Fruit fly (Drosophila melanogaster) whole organism, prepupa: Measurements from ENCODE around the gene CG6026.

Source experiments
- CG11294 ChIP-seq: fragments of 200-800 bp; sonication (Bioruptor generic); IDR thresholded peaks from 2 replicates; pipeline ENCODE4 v1.3.6; 2022; ENCODE audit warnings: missing biosample characterization, missing genetic modification characterization
- CG16779 ChIP-seq: fragments of 200-800 bp; sonication (Bioruptor generic); optimal IDR thresholded peaks from 3 replicates; lab custom pipeline; 2017; ENCODE audit warnings: missing biosample characterization, mild to moderate bottlenecking, missing genetic modification characterization
- Ets21C ChIP-seq: fragments of 200-800 bp; sonication (Bioruptor generic); optimal IDR thresholded peaks from 3 replicates; lab custom pipeline; 2016; ENCODE audit warnings: missing biosample characterization, missing genetic modification characterization
- dsx ChIP-seq: fragments of 200-800 bp; optimal IDR thresholded peaks from 3 replicates; lab custom pipeline; 2019; ENCODE audit warnings: missing biosample characterization, mild to moderate bottlenecking, missing genetic modification characterization, moderate library complexity; ENCODE audit not compliant: poor library complexity, severe bottlenecking
- lz ChIP-seq: fragments of 200-800 bp; sonication (Bioruptor generic); optimal IDR thresholded peaks from 3 replicates; lab custom pipeline; 2016; ENCODE audit warnings: missing biosample characterization, missing genetic modification characterization

dm6 chr3R:19044638-19045037 lies 11.3 kb downstream of the CG6026 start:
- no peak for TF ChIP-seq dsx (GFP tag; lab: Kevin White, UChicago)
- no peak for TF ChIP-seq CG16779 (tag; lab: Kevin White, UChicago)
- TF ChIP-seq lz (GFP tag; lab: Kevin White, UChicago) = no peak
- no peak for TF ChIP-seq Ets21C
- no peak for TF ChIP-seq CG11294
